Fruit fly (Drosophila melanogaster): ENCODE results near the gene Hmgcr.
A peak's percentile ranks its signal among the peaks of the same experiment; 100 is the strongest.

Hmgcr gene

DNA sequence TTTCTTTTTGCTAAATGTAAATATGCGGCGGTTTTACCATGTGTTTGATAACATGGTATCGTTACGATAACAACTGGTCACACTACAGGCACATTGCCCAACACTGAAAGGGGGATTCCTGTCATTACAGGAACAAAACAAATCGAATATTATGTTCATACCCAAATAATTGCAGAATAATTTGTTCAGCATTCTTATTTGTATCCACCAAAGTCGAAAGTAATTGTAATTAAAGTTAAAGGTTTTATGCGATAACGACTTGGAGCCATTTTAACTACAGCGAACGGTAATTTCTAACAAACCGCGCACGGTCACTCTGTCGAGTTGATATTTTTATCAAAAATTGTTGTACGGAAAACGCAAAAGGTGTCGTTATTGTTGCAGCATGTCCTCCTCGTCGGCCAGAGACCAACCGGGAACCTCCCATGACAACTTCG is 34.3 kb downstream of the Hmgcr start, which contains the start of the genes CG10214 and CG10375 (continued):
- TF ChIP-seq nau (GFP tag; optimal IDR thresholded peaks at IDR 0.05) (no peak), CG8290 (GFP tag; optimal IDR thresholded peaks at IDR 0.05) (peak; percentile 85), CG8290 (tag; optimal IDR thresholded peaks at IDR 0.05) (peak; percentile 57 to 92), z (GFP tag; IDR thresholded peaks at IDR 0.05) (no peak), CG8388 (GFP tag; optimal IDR thresholded peaks at IDR 0.05) (peak; percentile 56), chinmo (GFP tag; IDR thresholded peaks at IDR 0.05; ENCODE audit: partially characterized antibody) (no peak), h (optimal IDR thresholded peaks at IDR 0.05) (no peak), CG4707 (GFP tag; optimal IDR thresholded peaks at IDR 0.05) (peak; percentile 17), CG17829 (tag; optimal IDR thresholded peaks at IDR 0.05) (peak; percentile 81), sug (tag; optimal IDR thresholded peaks at IDR 0.05) (peak; percentile 72), CG7271 (tag; optimal IDR thresholded peaks at IDR 0.05) (no peak), sr (GFP tag; IDR thresholded peaks at IDR 0.05) (no peak), Asciz (GFP tag; optimal IDR thresholded peaks at IDR 0.05) (no peak), D (optimal IDR thresholded peaks at IDR 0.05) (no peak), D (GFP tag; optimal IDR thresholded peaks at IDR 0.05) (no peak), unc-4 (GFP tag; IDR thresholded peaks at IDR 0.05; ENCODE audit: partially characterized antibody) (peak; percentile 58; the same call in 1 of the 2 replicates), gro (GFP tag; optimal IDR thresholded peaks at IDR 0.05) (peak; percentile 80), prd (optimal IDR thresholded peaks at IDR 0.05) (no peak), prd (GFP tag; IDR thresholded peaks at IDR 0.05) (peak; percentile 74), CG10462 (GFP tag; optimal IDR thresholded peaks at IDR 0.05) (peak; percentile 71), CG12104 (GFP tag; optimal IDR thresholded peaks at IDR 0.05) (peak; percentile 27), NK7.1 (GFP tag; optimal IDR thresholded peaks at IDR 0.05) (peak; percentile 66), Ets65A (GFP tag) (peak; percentile 97), GATAe (GFP tag; conservative IDR thresholded peaks at IDR 0.05) (peak; percentile 60), bbx (GFP tag; IDR thresholded peaks at IDR 0.05; ENCODE audit: partially characterized antibody) (no peak), CG10321 (GFP tag; IDR thresholded peaks at IDR 0.05) (no peak), da (GFP tag; optimal IDR thresholded peaks at IDR 0.05) (peak; percentile 71), pb (GFP tag; optimal IDR thresholded peaks at IDR 0.05) (peak; percentile 55), CG9727 (GFP tag; optimal IDR thresholded peaks at IDR 0.05) (peak; percentile 66), Sox102F (GFP tag; optimal IDR thresholded peaks at IDR 0.05) (peak; percentile 68), fd102C (GFP tag; optimal IDR thresholded peaks at IDR 0.05) (peak; percentile 15), Xbp1 (GFP tag; optimal IDR thresholded peaks at IDR 0.05) (peak; percentile 83), Nf-YB (GFP tag; optimal IDR thresholded peaks at IDR 0.05) (peak; percentile 44), ATbp (GFP tag; optimal IDR thresholded peaks at IDR 0.05) (no peak), fu2 (GFP tag; optimal IDR thresholded peaks at IDR 0.05) (peak; percentile 79), D19B (GFP tag; optimal IDR thresholded peaks at IDR 0.05) (peak; percentile 27), CG30403 (GFP tag; optimal IDR thresholded peaks at IDR 0.05) (peak; percentile 84), CG6854 (GFP tag; optimal IDR thresholded peaks at IDR 0.05) (peak; percentile 28), esg (GFP tag; conservative IDR thresholded peaks at IDR 0.05) (0 out of 2 replicates have a peak, but pooled peaks have one; percentile 35), ato (GFP tag; IDR thresholded peaks at IDR 0.05; ENCODE audit: partially characterized antibody) (no peak), ro (GFP tag; IDR thresholded peaks at IDR 0.05) (no peak), CG18619 (GFP tag; optimal IDR thresholded peaks at IDR 0.05) (peak; percentile 53), CG12744 (GFP tag; optimal IDR thresholded peaks at IDR 0.05) (peak; percentile 1), oc (tag; optimal IDR thresholded peaks at IDR 0.05) (no peak), Doc3 (GFP tag; IDR thresholded peaks at IDR 0.05; ENCODE audit: partially characterized antibody) (0 out of 3 replicates have a peak, but pooled peaks have one; percentile 27), pros (GFP tag; optimal IDR thresholded peaks at IDR 0.05) (no peak), CG10267 (tag; optimal IDR thresholded peaks at IDR 0.05) (peak; percentile 99), Side (GFP tag; optimal IDR thresholded peaks at IDR 0.05) (peak; percentile 81), Ssrp (tag; optimal IDR thresholded peaks at IDR 0.05) (peak; percentile 35), CG1647 (GFP tag; optimal IDR thresholded peaks at IDR 0.05) (peak; percentile 82), dm (GFP tag; optimal IDR thresholded peaks at IDR 0.05) (peak; percentile 97)
